Worm (Caenorhabditis elegans) whole organism, L1 larva: ENCODE data around the gene F44G4.6.

ENCODE experiments used
- aly-2 ChIP-seq: fragments of 150-350 bp; optimal IDR thresholded peaks from 2 replicates; lab custom pipeline; 2014; ENCODE audit warnings: missing biosample characterization, missing genetic modification characterization
- ama-1 ChIP-seq: fragments of 150-350 bp; optimal IDR thresholded peaks from 2 replicates; lab custom pipeline; 2014
- blmp-1 ChIP-seq: fragments of 150-350 bp; optimal IDR thresholded peaks from 2 replicates; lab custom pipeline; 2014; ENCODE audit warnings: missing biosample characterization, missing genetic modification characterization
- fkh-10 ChIP-seq: sonication (generic microtip); optimal IDR thresholded peaks from 2 replicates; lab custom pipeline; 2017; ENCODE audit warnings: missing biosample characterization, missing genetic modification reagents, missing genetic modification characterization
- fos-1 ChIP-seq: fragments of 150-350 bp; optimal IDR thresholded peaks from 2 replicates; lab custom pipeline; 2014; ENCODE audit warnings: missing biosample characterization, missing genetic modification characterization
- irx-1 ChIP-seq: sonication (generic microtip); optimal IDR thresholded peaks from 2 replicates; lab custom pipeline; 2016; ENCODE audit warnings: missing genetic modification characterization, missing compliant biosample characterization
- rnt-1 ChIP-seq: sonication (generic microtip); optimal IDR thresholded peaks from 2 replicates; lab custom pipeline; 2016; ENCODE audit warnings: mild to moderate bottlenecking, missing genetic modification characterization, moderate library complexity, missing compliant biosample characterization
- snpc-4 ChIP-seq: fragments of 150-350 bp; optimal IDR thresholded peaks from 2 replicates; lab custom pipeline; 2014; ENCODE audit warnings: missing biosample characterization, missing genetic modification characterization
- sox-4 ChIP-seq: sonication (generic microtip); optimal IDR thresholded peaks from 2 replicates; lab custom pipeline; 2016; ENCODE audit warnings: missing genetic modification characterization, missing compliant biosample characterization
- sptf-1 ChIP-seq: fragments of 150-350 bp; optimal IDR thresholded peaks from 2 replicates; lab custom pipeline; 2014; ENCODE audit warnings: missing biosample characterization, missing genetic modification characterization
- tbx-2 ChIP-seq: sonication (generic microtip); optimal IDR thresholded peaks from 2 replicates; lab custom pipeline; 2016; ENCODE audit warnings: missing genetic modification characterization, missing compliant biosample characterization
- xbp-1 ChIP-seq: sonication (generic microtip); optimal IDR thresholded peaks from 2 replicates; lab custom pipeline; 2016; ENCODE audit warnings: missing genetic modification characterization, missing compliant biosample characterization

DNA sequence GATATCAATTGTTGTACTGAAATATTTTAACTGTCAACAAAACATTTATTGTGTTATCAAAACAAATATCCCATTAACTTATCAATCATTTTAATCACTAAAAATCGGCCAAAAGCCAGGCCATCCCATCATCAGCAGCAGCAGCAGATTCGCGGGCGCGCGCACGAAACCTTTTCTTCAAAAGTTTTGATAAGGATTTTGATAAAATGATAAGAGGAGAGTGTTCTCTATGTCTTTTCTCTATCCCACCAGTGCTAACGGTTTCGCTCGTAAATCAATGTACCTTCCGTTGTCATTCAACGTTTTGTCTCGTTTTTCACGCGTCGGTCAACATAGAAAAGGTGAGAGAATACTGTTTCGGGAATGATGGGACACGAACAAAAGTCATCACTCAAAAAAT is 26.5 kb upstream of the F44G4.6 start:
- TF ChIP-seq sox-4 (no peak), ama-1 (no peak), sptf-1 (tag; lab: Kevin White, UChicago) (no peak), irx-1 (tag; lab: Kevin White, UChicago) (no peak), fkh-10 (no peak), snpc-4 (tag; lab: Kevin White, UChicago) (no peak), fos-1 (tag; lab: Kevin White, UChicago) (no peak), aly-2 (tag; lab: Kevin White, UChicago) (no peak), xbp-1 (tag; lab: Kevin White, UChicago) (no peak), blmp-1 (tag; lab: Kevin White, UChicago) (peak; percentile 79), rnt-1 (tag; lab: Kevin White, UChicago) (no peak), tbx-2 (tag; lab: Kevin White, UChicago) (no peak)
